Fruit fly (Drosophila melanogaster): ENCODE measurements around the gene CG15545.

CG15545 gene

DNA sequence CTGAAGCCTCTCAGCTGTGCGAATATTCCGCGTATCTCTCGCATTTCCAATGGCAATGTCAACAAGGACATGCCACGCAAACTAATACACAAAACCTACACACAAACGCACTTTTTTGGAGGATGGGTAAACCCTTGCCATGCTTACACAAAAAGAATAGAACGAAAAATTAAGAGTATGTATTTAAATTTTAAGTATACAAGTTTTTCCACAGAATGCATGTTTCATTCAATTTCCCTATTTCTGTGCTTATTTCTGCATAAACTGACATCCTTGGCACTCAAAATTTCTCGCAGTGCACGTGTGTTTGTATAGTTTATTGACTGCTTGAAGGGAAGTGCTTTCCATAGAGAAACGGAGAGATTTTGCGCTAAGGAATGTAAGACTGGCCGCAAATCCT is 37.7 kb upstream of the CG15545 start:
- TF ChIP-seq Eip75B (GFP tag; optimal IDR thresholded peaks at IDR 0.05) (no peak), CG7368 (GFP tag; optimal IDR thresholded peaks at IDR 0.05) (no peak), fd59A (GFP tag; optimal IDR thresholded peaks at IDR 0.05) (no peak), achi (GFP tag; optimal IDR thresholded peaks at IDR 0.05) (no peak), CG8632 (GFP tag; optimal IDR thresholded peaks at IDR 0.05) (no peak), Gug (GFP tag; IDR thresholded peaks at IDR 0.05) (no peak), pdm3 (GFP tag; optimal IDR thresholded peaks at IDR 0.05) (no peak), lz (GFP tag; optimal IDR thresholded peaks at IDR 0.05) (no peak), CG8319 (GFP tag; optimal IDR thresholded peaks at IDR 0.05) (no peak), Eip93F (GFP tag; optimal IDR thresholded peaks at IDR 0.05) (no peak), CG32006 (GFP tag; optimal IDR thresholded peaks at IDR 0.05) (no peak), CG6276 (GFP tag; optimal IDR thresholded peaks at IDR 0.05) (no peak), Hr39 (GFP tag; optimal IDR thresholded peaks at IDR 0.05) (no peak), Blimp-1 (GFP tag; optimal IDR thresholded peaks at IDR 0.05) (no peak), Sox14 (GFP tag; optimal IDR thresholded peaks at IDR 0.05) (no peak), topi (GFP tag; optimal IDR thresholded peaks at IDR 0.05) (no peak), CG9139 (GFP tag; optimal IDR thresholded peaks at IDR 0.05) (no peak), CG6808 (GFP tag; optimal IDR thresholded peaks at IDR 0.05) (no peak)

dm6 chr3R:30909032-30909431 is 36.9 kb upstream of the CG15545 start:
- TF ChIP-seq CG10669 (GFP tag; optimal IDR thresholded peaks at IDR 0.05) (no peak), fd59A (GFP tag; optimal IDR thresholded peaks at IDR 0.05) (no peak), pdm3 (GFP tag; optimal IDR thresholded peaks at IDR 0.05) (no peak), Hr39 (GFP tag; optimal IDR thresholded peaks at IDR 0.05) (no peak), Hr4 (GFP tag; optimal IDR thresholded peaks at IDR 0.05) (no peak), vri (GFP tag; optimal IDR thresholded peaks at IDR 0.05) (no peak), CG9139 (GFP tag; optimal IDR thresholded peaks at IDR 0.05) (no peak), Sox102F (GFP tag; optimal IDR thresholded peaks at IDR 0.05) (no peak), CG1621 (tag; optimal IDR thresholded peaks at IDR 0.05) (no peak), CG8119 (GFP tag; IDR thresholded peaks at IDR 0.05) (no peak), Sox15 (GFP tag; optimal IDR thresholded peaks at IDR 0.05) (no peak), OdsH (GFP tag; optimal IDR thresholded peaks at IDR 0.05) (no peak), CG6792 (GFP tag; optimal IDR thresholded peaks at IDR 0.05) (no peak), CG11762 (GFP tag; optimal IDR thresholded peaks at IDR 0.05; ENCODE audit: insufficient read depth) (no peak), eg (GFP tag; IDR thresholded peaks at IDR 0.05) (no peak), Sox14 (GFP tag; optimal IDR thresholded peaks at IDR 0.05) (no peak), Eip75B (GFP tag; optimal IDR thresholded peaks at IDR 0.05) (no peak), fkh (GFP tag; optimal IDR thresholded peaks at IDR 0.05) (no peak), CG6854 (GFP tag; optimal IDR thresholded peaks at IDR 0.05) (no peak)

dm6 chr3R:30903994-30904393 is 31.8 kb upstream of the CG15545 start:
- TF ChIP-seq svp (GFP tag) (peak; percentile 27), pdm3 (GFP tag; optimal IDR thresholded peaks at IDR 0.05) (no peak)

DNA sequence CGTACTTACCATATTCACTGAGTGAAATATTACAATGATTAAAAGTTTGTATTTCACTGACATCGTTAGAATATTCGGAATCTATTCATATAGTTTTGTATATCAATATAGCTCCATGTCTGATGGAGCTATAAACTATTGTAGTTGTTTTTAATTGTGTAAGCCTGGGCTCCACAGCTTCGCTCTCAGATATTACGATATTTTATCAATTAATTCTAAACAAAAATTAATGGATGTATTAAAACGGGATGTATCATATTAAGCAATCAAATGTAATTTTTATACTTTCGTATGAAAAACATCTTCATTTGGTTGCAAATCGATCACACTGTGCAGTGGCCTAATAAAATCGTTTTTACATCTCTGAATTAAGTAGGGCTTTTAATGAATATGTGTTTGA is 29.9 kb upstream of the CG15545 start, which contains the start of gene CG33483:
TSS of gene CG33483 (minus strand) at position 101 of the 400 bp plus-strand sequence.
- no peak for TF ChIP-seq CG11902 (GFP tag; optimal IDR thresholded peaks at IDR 0.05)
- TF ChIP-seq CG4318 (GFP tag; optimal IDR thresholded peaks at IDR 0.05): no peak
- TF ChIP-seq CG31627 (GFP tag; optimal IDR thresholded peaks at IDR 0.05): no peak
- no peak for TF ChIP-seq CG16779 (tag; optimal IDR thresholded peaks at IDR 0.05)
- TF ChIP-seq CG10631 (GFP tag; optimal IDR thresholded peaks at IDR 0.05): no peak
